Fruit fly (Drosophila melanogaster) whole organism, embryonic: ENCODE results near the gene Glut1.

ENCODE experiments used
- Aef1 ChIP-seq: fragments of 200-800 bp; sonication (Bioruptor generic); IDR thresholded peaks from 3 replicates; pipeline ENCODE4 v1.3.6; 2022; ENCODE audit warnings: missing biosample characterization, missing genetic modification characterization
- CG14014 ChIP-seq: fragments of 200-800 bp; sonication (Bioruptor generic); IDR thresholded peaks from 2 replicates; pipeline ENCODE4 v1.3.6; 2022; ENCODE audit warnings: missing biosample characterization, missing genetic modification characterization
- CG1529 ChIP-seq: fragments of 200-800 bp; sonication (Bioruptor generic); optimal IDR thresholded peaks from 3 replicates; lab custom pipeline; 2018; ENCODE audit warnings: missing biosample characterization, missing genetic modification characterization
- Lim3 ChIP-seq: fragments of 200-800 bp; sonication (Bioruptor generic); IDR thresholded peaks from 2 replicates; pipeline ENCODE4 v1.3.6; 2022; ENCODE audit warnings: missing biosample characterization, missing genetic modification characterization
- Mrtf ChIP-seq: fragments of 200-800 bp; sonication (Bioruptor generic); IDR thresholded peaks from 3 replicates; pipeline ENCODE4 v1.3.6; 2022; ENCODE audit warnings: missing biosample characterization, missing genetic modification characterization
- NK7.1 ChIP-seq: fragments of 200-800 bp; sonication (Bioruptor generic); optimal IDR thresholded peaks from 3 replicates; lab custom pipeline; 2016; ENCODE audit warnings: missing biosample characterization, missing genetic modification characterization
- Side ChIP-seq: fragments of 200-800 bp; sonication (Bioruptor generic); optimal IDR thresholded peaks from 2 replicates; lab custom pipeline; 2016; ENCODE audit warnings: missing biosample characterization, missing genetic modification characterization
- fd64A ChIP-seq: fragments of 200-800 bp; sonication (Bioruptor generic); optimal IDR thresholded peaks from 3 replicates; lab custom pipeline; 2018; ENCODE audit warnings: missing biosample characterization, mild to moderate bottlenecking, missing genetic modification characterization
- grn ChIP-seq: fragments of 200-800 bp; sonication (Bioruptor generic); optimal IDR thresholded peaks from 3 replicates; lab custom pipeline; 2017; ENCODE audit warnings: missing biosample characterization, missing genetic modification characterization
- luna ChIP-seq: fragments of 200-800 bp; sonication (Bioruptor generic); optimal IDR thresholded peaks from 2 replicates; lab custom pipeline; 2016; ENCODE audit warnings: missing biosample characterization, missing genetic modification characterization

dm6 chr3L:1021642-1022041 lies 107.8 kb downstream of the Glut1 start:
- no peak for TF ChIP-seq fd64A (GFP tag; lab: Kevin White, UChicago)
- TF ChIP-seq Aef1 (GFP tag; lab: Robert Waterston, UW), result no peak
- TF ChIP-seq CG14014 (GFP tag; lab: Robert Waterston, UW), result no peak
- TF ChIP-seq NK7.1, result no peak
- no peak for TF ChIP-seq luna (GFP tag; lab: Kevin White, UChicago)
- no peak for TF ChIP-seq Lim3
- no peak for TF ChIP-seq grn (GFP tag; lab: Kevin White, UChicago)
- TF ChIP-seq CG1529 (GFP tag; lab: Kevin White, UChicago), result no peak
- no peak for TF ChIP-seq Side (GFP tag; lab: Kevin White, UChicago)
- no peak for TF ChIP-seq Mrtf (GFP tag; lab: Robert Waterston, UW)
